Worm (Caenorhabditis elegans) whole organism, young adult: ENCODE data around the gene nlp-80.

Source experiments
- F23B12.7 ChIP-seq: sonication (generic microtip); optimal IDR thresholded peaks from 2 replicates; lab custom pipeline; 2017; ENCODE audit warnings: missing genetic modification characterization, mild to moderate bottlenecking, missing compliant biosample characterization, antibody characterized with exemption, moderate library complexity; ENCODE audit not compliant: insufficient read depth
- F33H1.4 ChIP-seq: fragments of 200-800 bp; sonication (Bioruptor generic); IDR thresholded peaks from 2 replicates; pipeline ENCODE4 v1.3.6; 2022; ENCODE audit warnings: missing genetic modification reagents, missing genetic modification characterization, missing compliant biosample characterization
- F39B2.1 ChIP-seq: fragments of 200-800 bp; sonication (Bioruptor generic); IDR thresholded peaks from 2 replicates; pipeline ENCODE4 v1.3.6; 2022; ENCODE audit warnings: missing genetic modification reagents, missing genetic modification characterization, missing compliant biosample characterization
- F52B5.7 ChIP-seq: sonication (generic microtip); optimal IDR thresholded peaks from 2 replicates; lab custom pipeline; 2016; ENCODE audit warnings: mild to moderate bottlenecking, missing genetic modification characterization, missing compliant biosample characterization
- F57A8.1 ChIP-seq: fragments of 200-800 bp; sonication (Bioruptor generic); optimal IDR thresholded peaks from 2 replicates; lab custom pipeline; 2018; ENCODE audit warnings: mild to moderate bottlenecking, missing genetic modification characterization, moderate library complexity, missing compliant biosample characterization
- T07F8.4 ChIP-seq: sonication (generic microtip); optimal IDR thresholded peaks from 2 replicates; lab custom pipeline; 2016; ENCODE audit warnings: mild to moderate bottlenecking, missing genetic modification characterization, moderate library complexity, missing compliant biosample characterization
- Y53F4B.3 ChIP-seq: fragments of 200-800 bp; sonication (Bioruptor generic); IDR thresholded peaks from 2 replicates; pipeline ENCODE4 v1.3.6; 2022; ENCODE audit warnings: missing genetic modification reagents, missing genetic modification characterization, missing compliant biosample characterization
- akir-1 ChIP-seq: fragments of 200-800 bp; sonication (Bioruptor generic); optimal IDR thresholded peaks from 2 replicates; lab custom pipeline; 2018; ENCODE audit warnings: mild to moderate bottlenecking, missing genetic modification characterization, moderate library complexity, missing compliant biosample characterization
- ama-1 ChIP-seq, 3 experiments: fragments of 150-350 bp in 1 of 3; sonication (generic microtip) in 2 of 3; optimal IDR thresholded peaks; 2 replicates each; lab custom pipeline; 2014 to 2018; ENCODE audit warnings: missing biosample characterization in 2 of 3, missing genetic modification characterization in 2 of 3, missing genetic modification reagents in 2 of 3
- aptf-2 ChIP-seq: fragments of 200-800 bp; sonication (Bioruptor generic); conservative IDR thresholded peaks from 2 replicates; pipeline ENCODE4 v1.3.6; 2022; ENCODE audit warnings: missing genetic modification reagents, missing genetic modification characterization, missing compliant biosample characterization
- atf-7 ChIP-seq: sonication (generic microtip); optimal IDR thresholded peaks from 2 replicates; lab custom pipeline; 2017; ENCODE audit warnings: mild to moderate bottlenecking, missing genetic modification characterization, missing compliant biosample characterization
- athp-1 ChIP-seq: sonication (generic microtip); optimal IDR thresholded peaks from 2 replicates; lab custom pipeline; 2017; ENCODE audit warnings: mild to moderate bottlenecking, missing genetic modification characterization, missing compliant biosample characterization
- attf-5 ChIP-seq: fragments of 200-800 bp; sonication (Bioruptor generic); optimal IDR thresholded peaks from 2 replicates; lab custom pipeline; 2018; ENCODE audit warnings: mild to moderate bottlenecking, missing genetic modification characterization, missing compliant biosample characterization
- cebp-2 ChIP-seq: fragments of 200-800 bp; sonication (Bioruptor generic); IDR thresholded peaks from 2 replicates; pipeline ENCODE4 v1.3.6; 2022; ENCODE audit warnings: missing genetic modification characterization, missing compliant biosample characterization
- ceh-27 ChIP-seq: fragments of 200-800 bp; sonication (Bioruptor generic); optimal IDR thresholded peaks from 2 replicates; lab custom pipeline; 2018; ENCODE audit warnings: mild to moderate bottlenecking, missing genetic modification characterization, moderate library complexity, missing compliant biosample characterization
- ceh-58 ChIP-seq: fragments of 200-800 bp; sonication (Bioruptor generic); IDR thresholded peaks from 2 replicates; pipeline ENCODE4 v1.3.6; 2022; ENCODE audit warnings: missing genetic modification characterization, missing compliant biosample characterization
- die-1 ChIP-seq: sonication (generic microtip); optimal IDR thresholded peaks from 2 replicates; lab custom pipeline; 2016; ENCODE audit warnings: missing genotype, mild to moderate bottlenecking, missing genetic modification characterization, missing compliant biosample characterization
- dox-1 ChIP-seq: fragments of 200-800 bp; sonication (Bioruptor generic); IDR thresholded peaks from 2 replicates; pipeline ENCODE4 v1.3.6; 2022; ENCODE audit warnings: missing genetic modification reagents, missing genetic modification characterization, missing compliant biosample characterization
- egl-18 ChIP-seq: fragments of 200-800 bp; sonication (Bioruptor generic); IDR thresholded peaks from 2 replicates; pipeline ENCODE4 v1.3.6; 2022; ENCODE audit warnings: missing genetic modification reagents, missing genetic modification characterization, missing compliant biosample characterization
- egl-44 ChIP-seq: fragments of 200-800 bp; sonication (Bioruptor generic); IDR thresholded peaks from 2 replicates; pipeline ENCODE4 v1.3.6; 2022; ENCODE audit warnings: missing genetic modification reagents, missing genetic modification characterization, missing compliant biosample characterization
- egrh-3 ChIP-seq: fragments of 200-800 bp; sonication (Bioruptor generic); IDR thresholded peaks from 2 replicates; pipeline ENCODE4 v1.3.6; 2022; ENCODE audit warnings: missing genetic modification reagents, missing genetic modification characterization, missing compliant biosample characterization
- ets-4 ChIP-seq: fragments of 200-800 bp; sonication (Bioruptor generic); optimal IDR thresholded peaks from 2 replicates; lab custom pipeline; 2018; ENCODE audit warnings: mild to moderate bottlenecking, missing genetic modification characterization, missing compliant biosample characterization
- gei-17 ChIP-seq: fragments of 200-800 bp; sonication (Bioruptor generic); optimal IDR thresholded peaks from 2 replicates; lab custom pipeline; 2018; ENCODE audit warnings: mild to moderate bottlenecking, missing genetic modification characterization, missing compliant biosample characterization
- hmg-1.2 ChIP-seq: fragments of 200-800 bp; sonication (Bioruptor generic); IDR thresholded peaks from 2 replicates; pipeline ENCODE4 v1.3.6; 2022; ENCODE audit warnings: missing genetic modification reagents, missing genetic modification characterization, missing compliant biosample characterization
- hmg-20 ChIP-seq: fragments of 200-800 bp; sonication (Bioruptor generic); IDR thresholded peaks from 2 replicates; pipeline ENCODE4 v1.3.6; 2022; ENCODE audit warnings: missing genetic modification reagents, missing genetic modification characterization, missing compliant biosample characterization
- let-526 ChIP-seq: fragments of 200-800 bp; sonication (Bioruptor generic); IDR thresholded peaks from 2 replicates; pipeline ENCODE4 v1.3.6; 2022; ENCODE audit warnings: missing genetic modification reagents, missing genetic modification characterization, missing compliant biosample characterization
- lir-1 ChIP-seq: fragments of 200-800 bp; sonication (Bioruptor generic); conservative IDR thresholded peaks from 2 replicates; pipeline ENCODE4 v1.3.6; 2022; ENCODE audit warnings: missing genetic modification reagents, missing genetic modification characterization, missing compliant biosample characterization
- madf-10 ChIP-seq: sonication (generic microtip); optimal IDR thresholded peaks from 2 replicates; lab custom pipeline; 2016; ENCODE audit warnings: mild to moderate bottlenecking, missing genetic modification characterization, missing compliant biosample characterization
- madf-3 ChIP-seq: fragments of 200-800 bp; sonication (Bioruptor generic); IDR thresholded peaks from 2 replicates; pipeline ENCODE4 v1.3.6; 2022; ENCODE audit warnings: missing genetic modification reagents, missing genetic modification characterization, missing compliant biosample characterization
- madf-6 ChIP-seq: fragments of 200-800 bp; sonication (Bioruptor generic); IDR thresholded peaks from 2 replicates; pipeline ENCODE4 v1.3.6; 2022; ENCODE audit warnings: missing genetic modification reagents, missing genetic modification characterization, missing compliant biosample characterization
- madf-8 ChIP-seq: fragments of 200-800 bp; sonication (Bioruptor generic); conservative IDR thresholded peaks from 2 replicates; pipeline ENCODE4 v1.3.6; 2022; ENCODE audit warnings: missing genetic modification reagents, missing genetic modification characterization, missing compliant biosample characterization
- mcd-1 ChIP-seq: fragments of 200-800 bp; sonication (Bioruptor generic); IDR thresholded peaks from 2 replicates; pipeline ENCODE4 v1.3.6; 2022; ENCODE audit warnings: missing genetic modification reagents, missing genetic modification characterization, missing compliant biosample characterization
- nfyb-1 ChIP-seq: fragments of 200-800 bp; sonication (Bioruptor generic); IDR thresholded peaks from 2 replicates; pipeline ENCODE4 v1.3.6; 2022; ENCODE audit warnings: missing genetic modification reagents, missing genetic modification characterization, missing compliant biosample characterization
- nhr-120 ChIP-seq: fragments of 200-800 bp; sonication (Bioruptor generic); IDR thresholded peaks from 2 replicates; pipeline ENCODE4 v1.3.6; 2022; ENCODE audit warnings: missing genetic modification characterization, missing compliant biosample characterization
- nhr-179 ChIP-seq: sonication (generic microtip); optimal IDR thresholded peaks from 2 replicates; lab custom pipeline; 2016; ENCODE audit warnings: mild to moderate bottlenecking, missing genetic modification characterization, missing compliant biosample characterization
- nhr-90 ChIP-seq: sonication (generic microtip); optimal IDR thresholded peaks from 2 replicates; lab custom pipeline; 2016; ENCODE audit warnings: missing genotype, mild to moderate bottlenecking, missing genetic modification characterization, missing compliant biosample characterization
- rcor-1 ChIP-seq: fragments of 200-800 bp; sonication (Bioruptor generic); IDR thresholded peaks from 2 replicates; pipeline ENCODE4 v1.3.6; 2022; ENCODE audit warnings: missing genetic modification reagents, missing genetic modification characterization, missing compliant biosample characterization
- repo-1 ChIP-seq: sonication (generic microtip); optimal IDR thresholded peaks from 2 replicates; lab custom pipeline; 2017; ENCODE audit warnings: mild to moderate bottlenecking, missing genetic modification characterization, missing compliant biosample characterization
- rpc-1 ChIP-seq, 2 experiments: fragments of 150-350 bp in 1 of 2; sonication (generic microtip) in 1 of 2; optimal IDR thresholded peaks; 2 replicates each; lab custom pipeline; 2014 to 2018; ENCODE audit warnings: missing biosample characterization in 1 of 2, missing genetic modification characterization in 1 of 2, missing genetic modification reagents in 1 of 2, missing genotype in 1 of 2
- sdz-38 ChIP-seq: sonication (generic microtip); optimal IDR thresholded peaks from 2 replicates; lab custom pipeline; 2016; ENCODE audit warnings: missing genotype, missing genetic modification characterization, missing compliant biosample characterization
- snpc-1.1 ChIP-seq: sonication (generic microtip); optimal IDR thresholded peaks from 2 replicates; lab custom pipeline; 2017; ENCODE audit warnings: missing genetic modification characterization, mild to moderate bottlenecking, missing compliant biosample characterization, antibody characterized with exemption, moderate library complexity, missing genotype, missing genetic modification reagents; ENCODE audit not compliant: insufficient read depth
- somi-1 ChIP-seq: fragments of 200-800 bp; sonication (Bioruptor generic); optimal IDR thresholded peaks from 2 replicates; lab custom pipeline; 2018; ENCODE audit warnings: mild to moderate bottlenecking, missing genetic modification characterization, missing compliant biosample characterization
- sptf-2 ChIP-seq: fragments of 200-800 bp; sonication (Bioruptor generic); optimal IDR thresholded peaks from 2 replicates; lab custom pipeline; 2018; ENCODE audit warnings: mild to moderate bottlenecking, missing genetic modification characterization, missing compliant biosample characterization
- tbp1 ChIP-seq: fragments of 200-800 bp; sonication (Bioruptor generic); optimal IDR thresholded peaks from 2 replicates; lab custom pipeline; 2018; ENCODE audit warnings: mild to moderate bottlenecking, missing genetic modification characterization, missing compliant biosample characterization
- tlf-1 ChIP-seq: fragments of 200-800 bp; sonication (Bioruptor generic); optimal IDR thresholded peaks from 2 replicates; lab custom pipeline; 2018; ENCODE audit warnings: mild to moderate bottlenecking, missing genetic modification characterization, missing compliant biosample characterization
- unc-130 ChIP-seq: sonication (generic microtip); optimal IDR thresholded peaks from 2 replicates; lab custom pipeline; 2016; ENCODE audit warnings: missing genetic modification reagents, missing genetic modification characterization, missing compliant biosample characterization
- zfh-2 ChIP-seq: fragments of 200-800 bp; sonication (Bioruptor generic); conservative IDR thresholded peaks from 2 replicates; pipeline ENCODE4 v1.3.6; 2022; ENCODE audit warnings: missing genetic modification reagents, missing genetic modification characterization, missing compliant biosample characterization
- ztf-26 ChIP-seq: sonication (generic microtip); optimal IDR thresholded peaks from 2 replicates; lab custom pipeline; 2017; ENCODE audit warnings: missing genetic modification characterization, missing compliant biosample characterization
- ztf-3 ChIP-seq: fragments of 200-800 bp; sonication (Bioruptor generic); optimal IDR thresholded peaks from 2 replicates; lab custom pipeline; 2018; ENCODE audit warnings: mild to moderate bottlenecking, missing genetic modification characterization, missing compliant biosample characterization

The nlp-80 gene

ce11 chrV:11029309-11029708 is 36.1 kb downstream of the nlp-80 start:
- TF ChIP-seq madf-10 (tag; lab: Kevin White, UChicago) (peak; percentile 2), Y53F4B.3 (no peak), ceh-27 (GFP tag; lab: Kevin White, UChicago) (peak; percentile 56), attf-5 (GFP tag; lab: Kevin White, UChicago) (peak; percentile 5), cebp-2 (GFP tag; lab: Robert Waterston, UW) (no peak), somi-1 (GFP tag; lab: Kevin White, UChicago) (no peak), hmg-20 (GFP tag; lab: Robert Waterston, UW) (0 out of 2 replicates have a peak, but pooled peaks have one; percentile 49), F23B12.7 (tag; lab: Kevin White, UChicago) (no peak), madf-6 (GFP tag; lab: Robert Waterston, UW) (peak; percentile 40), F33H1.4 (GFP tag; lab: Robert Waterston, UW) (peak; percentile 43; the same call in 1 of the 2 replicates), athp-1 (no peak), F57A8.1 (GFP tag; lab: Kevin White, UChicago) (no peak), ztf-3 (GFP tag; lab: Kevin White, UChicago) (no peak), aptf-2 (no peak), akir-1 (no peak), sdz-38 (tag; lab: Kevin White, UChicago) (no peak), unc-130 (GFP tag; lab: Kevin White, UChicago) (peak; percentile 44), gei-17 (GFP tag; lab: Kevin White, UChicago) (no peak), mcd-1 (GFP tag; lab: Robert Waterston, UW) (no peak; the same call in 1 of the 2 replicates), ama-1 (optimal IDR thresholded peaks at IDR 0.05; lab: Kevin White, UChicago) (no peak), ama-1 (GFP tag; optimal IDR thresholded peaks at IDR 0.05; lab: Kevin White, UChicago) (no peak), tbp1 (no peak), repo-1 (tag; lab: Kevin White, UChicago) (no peak), zfh-2 (GFP tag; lab: Robert Waterston, UW) (no peak), madf-8 (peak; percentile 51), atf-7 (tag; lab: Kevin White, UChicago) (no peak), dox-1 (peak; percentile 51; the same call in 1 of the 2 replicates), hmg-1.2 (GFP tag; lab: Robert Waterston, UW) (no peak), let-526 (GFP tag; lab: Robert Waterston, UW) (0 out of 2 replicates have a peak, but pooled peaks have one; percentile 34), T07F8.4 (tag; lab: Kevin White, UChicago) (no peak), nhr-90 (no peak), snpc-1.1 (tag; lab: Kevin White, UChicago) (no peak), die-1 (tag; lab: Kevin White, UChicago) (no peak), rpc-1 (optimal IDR thresholded peaks at IDR 0.05; lab: Kevin White, UChicago) (no peak), rpc-1 (tag; optimal IDR thresholded peaks at IDR 0.05; lab: Kevin White, UChicago) (no peak), rcor-1 (GFP tag; lab: Robert Waterston, UW) (peak; percentile 34; the same call in 1 of the 2 replicates), madf-3 (GFP tag; lab: Robert Waterston, UW) (0 out of 2 replicates have a peak, but pooled peaks have one; percentile 56), nfyb-1 (no peak), nhr-120 (GFP tag; lab: Robert Waterston, UW) (no peak), lir-1 (GFP tag; lab: Robert Waterston, UW) (peak; percentile 50; the same call in 1 of the 2 replicates), nhr-179 (tag; lab: Kevin White, UChicago) (no peak), F39B2.1 (GFP tag; lab: Robert Waterston, UW) (no peak), egrh-3 (GFP tag; lab: Robert Waterston, UW) (no peak), ceh-58 (GFP tag; lab: Robert Waterston, UW) (no peak), sptf-2 (GFP tag; lab: Kevin White, UChicago) (no peak), egl-18 (GFP tag; lab: Robert Waterston, UW) (no peak), tlf-1 (no peak), ztf-26 (tag; lab: Kevin White, UChicago) (no peak), ets-4 (GFP tag; lab: Kevin White, UChicago) (no peak), egl-44 (GFP tag; lab: Robert Waterston, UW) (no peak), F52B5.7 (tag; lab: Kevin White, UChicago) (no peak)
